Worm (Caenorhabditis elegans): ENCODE results near the gene letm-1.
A peak's percentile ranks its signal among the peaks of the same experiment; 100 is the strongest.

letm-1 gene

DNA sequence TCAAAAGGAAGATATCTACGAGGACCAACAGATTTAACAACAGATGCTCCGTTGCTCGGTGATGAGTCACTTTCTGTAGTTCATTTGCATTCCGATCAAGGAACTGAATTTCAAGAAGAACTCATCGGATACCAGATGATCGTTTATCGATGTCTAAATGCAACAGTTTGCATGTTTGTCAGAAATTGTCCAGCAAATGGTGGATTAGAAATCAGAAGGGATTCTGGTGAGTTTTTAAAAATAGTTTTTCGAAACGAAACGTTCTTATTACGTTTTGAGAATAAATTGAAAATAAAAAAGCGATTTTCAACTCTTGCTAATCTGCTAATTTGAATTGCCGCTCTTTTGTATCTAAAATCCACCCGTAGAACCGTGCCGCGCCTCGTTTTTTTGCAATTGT is 18.8 kb downstream of the letm-1 start:
- no peak for TF ChIP-seq nhr-28 (tag; optimal IDR thresholded peaks at IDR 0.05)
- no peak for TF ChIP-seq M03D4.4 (tag; optimal IDR thresholded peaks at IDR 0.05)
- TF ChIP-seq ceh-43 (GFP tag; optimal IDR thresholded peaks at IDR 0.05), result no peak
- TF ChIP-seq ztf-11 (tag; optimal IDR thresholded peaks at IDR 0.05), result no peak
- no peak for TF ChIP-seq bed-3 (GFP tag; optimal IDR thresholded peaks at IDR 0.05)
- TF ChIP-seq sem-2 (GFP tag; optimal IDR thresholded peaks at IDR 0.05), result no peak
- TF ChIP-seq nhr-237 (tag; optimal IDR thresholded peaks at IDR 0.05), result no peak
- no peak for TF ChIP-seq unc-120 (tag; optimal IDR thresholded peaks at IDR 0.05; ENCODE audit: poor library complexity, severe bottlenecking)
- no peak for TF ChIP-seq nhr-12 (tag; optimal IDR thresholded peaks at IDR 0.05)
- TF ChIP-seq lin-13 (tag; optimal IDR thresholded peaks at IDR 0.05), result no peak
- TF ChIP-seq mab-5 (tag; optimal IDR thresholded peaks at IDR 0.05), result no peak

DNA sequence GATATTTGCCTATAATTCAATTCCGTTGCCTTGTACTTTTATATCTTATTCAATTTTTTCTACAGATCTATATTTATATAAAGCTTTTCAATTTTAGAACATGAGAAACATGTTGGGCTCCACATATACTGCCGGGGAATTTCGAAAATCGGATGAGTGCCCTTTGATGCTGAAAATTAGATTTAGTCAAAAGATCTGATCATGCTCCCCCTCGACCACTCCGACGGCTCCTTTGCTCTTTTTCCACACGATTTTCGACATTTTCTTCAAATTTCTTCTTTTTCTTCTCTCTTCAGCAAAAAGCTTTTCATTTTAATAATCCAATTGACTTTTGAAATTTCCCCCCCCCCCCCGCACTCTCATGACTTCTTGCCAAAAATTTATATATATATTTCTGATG is 20.4 kb downstream of the letm-1 start:
- TF ChIP-seq ztf-11 (tag; optimal IDR thresholded peaks at IDR 0.05) (no peak), zip-8 (tag; optimal IDR thresholded peaks at IDR 0.05) (no peak), hlh-1 (tag; optimal IDR thresholded peaks at IDR 0.05) (no peak), cnd-1 (tag; optimal IDR thresholded peaks at IDR 0.05) (no peak), ceh-43 (GFP tag; optimal IDR thresholded peaks at IDR 0.05) (no peak), nhr-28 (tag; optimal IDR thresholded peaks at IDR 0.05) (no peak), nhr-2 (tag; optimal IDR thresholded peaks at IDR 0.05) (no peak), ces-1 (GFP tag; optimal IDR thresholded peaks at IDR 0.05) (peak; percentile 86)

ce11 chrV:13686513-13686912 is 25.5 kb downstream of the letm-1 start:
- TF ChIP-seq flh-1 (GFP tag; optimal IDR thresholded peaks at IDR 0.05), result no peak
- TF ChIP-seq ces-1 (GFP tag; optimal IDR thresholded peaks at IDR 0.05), result peak; percentile 68

DNA sequence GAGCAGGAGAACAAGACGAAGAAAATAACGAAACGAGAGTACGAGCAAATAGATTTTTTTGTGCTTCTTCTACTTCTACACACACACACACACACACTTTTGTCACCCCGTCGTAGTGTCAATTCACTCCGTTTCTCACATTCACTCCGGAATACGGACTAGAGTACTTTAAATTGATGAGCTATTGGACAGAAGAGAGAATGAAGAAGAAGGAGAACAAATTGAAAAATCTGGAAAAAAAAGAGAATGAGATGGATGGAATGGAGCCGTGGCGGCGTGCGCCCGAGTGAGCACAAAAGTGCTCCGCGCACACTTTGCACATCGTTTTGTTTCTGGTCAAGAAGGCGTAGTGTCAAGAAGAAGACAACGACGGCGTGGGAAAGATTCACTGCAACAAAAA is 26.4 kb downstream of the letm-1 start:
- TF ChIP-seq mep-1 (tag; optimal IDR thresholded peaks at IDR 0.05), result no peak
- no peak for TF ChIP-seq cnd-1 (tag; optimal IDR thresholded peaks at IDR 0.05)
- TF ChIP-seq unc-39 (tag; optimal IDR thresholded peaks at IDR 0.05), result no peak
- TF ChIP-seq nhr-28 (tag; optimal IDR thresholded peaks at IDR 0.05), result no peak
- TF ChIP-seq ces-1 (GFP tag; optimal IDR thresholded peaks at IDR 0.05), result no peak
- no peak for TF ChIP-seq ham-2 (GFP tag; optimal IDR thresholded peaks at IDR 0.05)
- TF ChIP-seq ztf-11 (tag; optimal IDR thresholded peaks at IDR 0.05), result no peak
- no peak for TF ChIP-seq sem-2 (GFP tag; optimal IDR thresholded peaks at IDR 0.05)
- no peak for TF ChIP-seq pha-4 (tag; optimal IDR thresholded peaks at IDR 0.05)
- TF ChIP-seq zip-8 (tag; optimal IDR thresholded peaks at IDR 0.05), result no peak
- no peak for TF ChIP-seq lin-32 (GFP tag; optimal IDR thresholded peaks at IDR 0.05)
- TF ChIP-seq unc-120 (tag; optimal IDR thresholded peaks at IDR 0.05; ENCODE audit: poor library complexity, severe bottlenecking), result no peak

DNA sequence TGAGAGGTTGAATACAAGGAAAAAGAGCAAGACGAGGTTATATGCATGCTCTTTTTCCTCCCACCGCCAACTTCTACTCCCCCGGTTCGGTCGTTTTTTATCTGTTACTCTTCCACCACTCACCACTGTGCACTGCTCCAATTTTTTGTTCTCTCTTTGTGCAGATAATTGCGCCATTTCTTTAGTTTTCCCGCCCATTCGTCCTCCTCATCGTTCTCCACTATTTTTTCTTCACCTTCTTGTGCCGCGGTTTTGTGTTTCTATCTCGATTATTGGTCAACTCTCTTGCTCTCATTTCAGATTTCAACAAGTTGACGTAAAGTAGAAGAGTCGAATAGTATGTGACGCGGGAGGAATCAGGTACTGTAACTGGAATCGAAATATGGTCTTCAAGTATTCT is 28.5 kb downstream of the letm-1 start, which contains the start of gene T01D3.1:
T01D3.1 (plus strand) TSS at position 301 of the 400 bp plus-strand sequence.
- TF ChIP-seq lsy-2 (tag; optimal IDR thresholded peaks at IDR 0.05) (no peak), nhr-12 (tag; optimal IDR thresholded peaks at IDR 0.05) (no peak), blmp-1 (tag; optimal IDR thresholded peaks at IDR 0.05) (no peak), zip-8 (tag; optimal IDR thresholded peaks at IDR 0.05) (no peak)

- TF ChIP-seq ceh-43 (GFP tag; optimal IDR thresholded peaks at IDR 0.05), result no peak
- no peak for TF ChIP-seq elt-3 (tag; optimal IDR thresholded peaks at IDR 0.05)
- TF ChIP-seq blmp-1 (tag; optimal IDR thresholded peaks at IDR 0.05), result no peak
These were observed 29.2 kb downstream of the letm-1 start for ce11 chrV:13690276-13690675.

ce11 chrV:13694103-13694502 is 33.0 kb downstream of the letm-1 start:
- TF ChIP-seq ztf-11 (tag; optimal IDR thresholded peaks at IDR 0.05) (no peak), mep-1 (tag; optimal IDR thresholded peaks at IDR 0.05) (no peak)

DNA sequence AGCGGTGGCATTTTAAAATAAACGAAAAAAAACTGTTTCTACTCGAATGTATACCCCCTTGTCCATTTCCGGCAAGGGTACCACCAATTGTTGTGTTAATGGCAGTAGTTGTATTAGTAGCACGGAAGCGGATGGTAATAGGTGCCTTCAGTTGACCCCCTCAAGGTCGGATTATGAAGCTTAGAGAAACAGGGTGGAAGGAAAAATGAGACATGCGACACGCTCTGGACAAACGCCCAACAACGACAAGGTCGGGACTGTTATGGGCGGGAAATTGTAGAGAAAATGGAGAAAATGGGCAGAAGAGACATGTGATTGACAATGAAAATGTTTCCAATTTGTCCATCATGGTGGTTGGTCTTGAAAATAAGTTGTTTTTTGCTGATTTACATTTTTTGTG is 42.9 kb downstream of the letm-1 start, which contains the start of gene T01D3.3:
T01D3.3 (plus strand) TSS at position 312 of the 400 bp plus-strand sequence.
- TF ChIP-seq nhr-2 (tag; optimal IDR thresholded peaks at IDR 0.05) (peak; percentile 1), bed-3 (GFP tag; optimal IDR thresholded peaks at IDR 0.05) (no peak), lin-13 (tag; optimal IDR thresholded peaks at IDR 0.05) (no peak)

Data from whole organism, mixed stage, embryonic.